Worm (Caenorhabditis elegans) whole organism, young adult: ENCODE results near the gene srab-11.

Experiments
- F33H1.4 ChIP-seq: fragments of 200-800 bp; sonication (Bioruptor generic); IDR thresholded peaks from 2 replicates; pipeline ENCODE4 v1.3.6; 2022; ENCODE audit warnings: missing genetic modification reagents, missing genetic modification characterization, missing compliant biosample characterization
- ceh-100 ChIP-seq: fragments of 200-800 bp; sonication (Bioruptor generic); IDR thresholded peaks from 2 replicates; pipeline ENCODE4 v1.3.6; 2022; ENCODE audit warnings: missing genetic modification reagents, missing genetic modification characterization, missing compliant biosample characterization
- lin-35 ChIP-seq, 3 experiments: fragments of 150-350 bp in 2 of 3; sonication (generic microtip) in 1 of 3; optimal IDR thresholded peaks; 2 replicates each; lab custom pipeline; 2014 to 2018; ENCODE audit warnings: missing biosample characterization in 3 of 3, missing genetic modification characterization in 3 of 3, missing genetic modification reagents in 3 of 3
- unc-62 ChIP-seq: fragments of 150-350 bp; optimal IDR thresholded peaks from 2 replicates; lab custom pipeline; 2014; ENCODE audit warnings: missing biosample characterization, missing genetic modification reagents, missing genetic modification characterization
- ztf-3 ChIP-seq: fragments of 200-800 bp; sonication (Bioruptor generic); optimal IDR thresholded peaks from 2 replicates; lab custom pipeline; 2018; ENCODE audit warnings: mild to moderate bottlenecking, missing genetic modification characterization, missing compliant biosample characterization

ce11 chrV:3194952-3195450 lies 48.2 kb upstream of the srab-11 start, which contains the start of gene Y73C8B.2:
- TF ChIP-seq ceh-100 (GFP tag; lab: Robert Waterston, UW) (no peak), lin-35 (GFP tag; optimal IDR thresholded peaks at IDR 0.05; lab: Kevin White, UChicago) (no peak), unc-62 (GFP tag; lab: Kevin White, UChicago) (no peak), ztf-3 (GFP tag; lab: Kevin White, UChicago) (no peak), F33H1.4 (GFP tag; lab: Robert Waterston, UW) (no peak)
